Fruit fly (Drosophila melanogaster) whole organism, adult: Measurements from ENCODE around the gene CG11456.
A peak's percentile ranks its signal among the peaks of the same experiment; 100 is the strongest.

Experiments used
- CG11617 ChIP-seq: fragments of 200-800 bp; sonication (Bioruptor generic); optimal IDR thresholded peaks from 2 replicates; lab custom pipeline; 2017; ENCODE audit warnings: mild to moderate bottlenecking, missing biosample characterization, missing genetic modification reagents, missing genetic modification characterization
- CG12768 ChIP-seq: fragments of 200-800 bp; sonication (Bioruptor generic); optimal IDR thresholded peaks from 2 replicates; lab custom pipeline; 2017; ENCODE audit warnings: missing biosample characterization, missing genetic modification characterization, mild to moderate bottlenecking, moderate library complexity, missing genetic modification reagents
- CG14711 ChIP-seq: fragments of 200-800 bp; sonication (Bioruptor generic); optimal IDR thresholded peaks from 2 replicates; lab custom pipeline; 2018; ENCODE audit warnings: missing biosample characterization, mild to moderate bottlenecking, missing genetic modification characterization, moderate library complexity
- CG1620 ChIP-seq: fragments of 200-800 bp; sonication (Bioruptor generic); optimal IDR thresholded peaks from 2 replicates; lab custom pipeline; 2016; ENCODE audit warnings: missing biosample characterization, missing genetic modification characterization
- CG33017 ChIP-seq: fragments of 200-800 bp; sonication (Bioruptor generic); optimal IDR thresholded peaks from 2 replicates; lab custom pipeline; 2018; ENCODE audit warnings: missing biosample characterization, mild to moderate bottlenecking, missing genetic modification characterization, moderate library complexity
- CG5204 ChIP-seq: fragments of 200-800 bp; sonication (Bioruptor generic); optimal IDR thresholded peaks from 2 replicates; lab custom pipeline; 2016; ENCODE audit warnings: missing biosample characterization, missing genetic modification characterization
- CG7045 ChIP-seq: fragments of 200-800 bp; sonication (Bioruptor generic); optimal IDR thresholded peaks from 2 replicates; lab custom pipeline; 2017; ENCODE audit warnings: missing biosample characterization, mild to moderate bottlenecking, missing genetic modification characterization
- CG7101 ChIP-seq: fragments of 200-800 bp; sonication (Bioruptor generic); optimal IDR thresholded peaks from 2 replicates; lab custom pipeline; 2018; ENCODE audit warnings: missing biosample characterization, mild to moderate bottlenecking, missing genetic modification characterization, moderate library complexity
- Clk ChIP-seq: fragments of 200-800 bp; sonication (Bioruptor generic); optimal IDR thresholded peaks from 2 replicates; lab custom pipeline; 2017; ENCODE audit warnings: missing biosample characterization, missing genetic modification characterization
- Crg-1 ChIP-seq: fragments of 200-800 bp; sonication (Bioruptor generic); optimal IDR thresholded peaks from 2 replicates; lab custom pipeline; 2016; ENCODE audit warnings: missing biosample characterization, missing genetic modification characterization
- Hr96 ChIP-seq: fragments of 200-800 bp; sonication (Bioruptor generic); optimal IDR thresholded peaks from 2 replicates; lab custom pipeline; 2016; ENCODE audit warnings: missing biosample characterization, missing genetic modification characterization
- Mnt ChIP-seq: fragments of 200-800 bp; sonication (Bioruptor generic); optimal IDR thresholded peaks from 2 replicates; lab custom pipeline; 2016; ENCODE audit warnings: missing biosample characterization, mild to moderate bottlenecking, missing genetic modification characterization
- bab1 ChIP-seq: fragments of 200-800 bp; sonication (Bioruptor generic); optimal IDR thresholded peaks from 3 replicates; lab custom pipeline; 2019; ENCODE audit warnings: missing biosample characterization, mild to moderate bottlenecking, missing genetic modification characterization, moderate library complexity
- cic ChIP-seq: fragments of 200-800 bp; sonication (Bioruptor generic); optimal IDR thresholded peaks from 2 replicates; lab custom pipeline; 2017; ENCODE audit warnings: missing biosample characterization, mild to moderate bottlenecking, missing genetic modification characterization, moderate library complexity
- cnc ChIP-seq, 2 experiments: fragments of >200 bp; optimal IDR thresholded peaks; 2 replicates each; lab custom pipeline; 2017
- kay ChIP-seq: fragments of 200-800 bp; sonication (Bioruptor generic); peaks from one replicate; lab custom pipeline; 2016; ENCODE audit warnings: missing biosample characterization, missing genetic modification characterization, borderline replicate concordance
- ovo ChIP-seq: fragments of 200-800 bp; sonication (Bioruptor generic); optimal IDR thresholded peaks from 2 replicates; lab custom pipeline; 2016; ENCODE audit warnings: missing biosample characterization, missing genetic modification characterization
- pad ChIP-seq: fragments of 200-800 bp; sonication (Bioruptor generic); optimal IDR thresholded peaks from 3 replicates; lab custom pipeline; 2017; ENCODE audit warnings: missing biosample characterization, missing genetic modification characterization, mild to moderate bottlenecking, moderate library complexity, missing genetic modification reagents
- tj ChIP-seq: fragments of 200-800 bp; sonication (Bioruptor generic); optimal IDR thresholded peaks from 3 replicates; lab custom pipeline; 2017; ENCODE audit warnings: missing biosample characterization, mild to moderate bottlenecking, missing genetic modification characterization, moderate library complexity
- toe ChIP-seq: fragments of 200-800 bp; sonication (Bioruptor generic); optimal IDR thresholded peaks from 2 replicates; lab custom pipeline; 2016; ENCODE audit warnings: missing biosample characterization, missing genetic modification characterization

The CG11456 gene

dm6 chr3L:20837040-20837830 lies 4.6 kb upstream of the CG11456 start, which contains the start of gene CG13255:
Gene CG13255, plus strand, starts transcription at chr3L:20837488.
- TF ChIP-seq CG14711 (tag; lab: Kevin White, UChicago) (peak; percentile 20), kay (GFP tag; lab: Kevin White, UChicago) (peak; percentile 35), CG33017 (peak; percentile 63), CG7045 (GFP tag; lab: Kevin White, UChicago) (peak; percentile 63), bab1 (GFP tag; lab: Kevin White, UChicago) (no peak), cnc (optimal IDR thresholded peaks at IDR 0.05; lab: Kevin White, UChicago) (no peak), Crg-1 (GFP tag; lab: Kevin White, UChicago) (no peak), toe (GFP tag; lab: Kevin White, UChicago) (peak; percentile 56), ovo (GFP tag; lab: Kevin White, UChicago) (no peak), CG11617 (peak; percentile 86), CG5204 (GFP tag; lab: Kevin White, UChicago) (peak; percentile 75), CG12768 (GFP tag; lab: Kevin White, UChicago) (peak; percentile 68), Clk (GFP tag; lab: Kevin White, UChicago) (no peak), tj (GFP tag; lab: Kevin White, UChicago) (peak; percentile 44), cic (GFP tag; lab: Kevin White, UChicago) (no peak), pad (GFP tag; lab: Kevin White, UChicago) (peak; percentile 42), Hr96 (peak; percentile 58), CG1620 (GFP tag; lab: Kevin White, UChicago) (peak; percentile 14), CG7101 (tag; lab: Kevin White, UChicago) (peak; percentile 52), Mnt (GFP tag; lab: Kevin White, UChicago) (peak; percentile 11)

- no peak for TF ChIP-seq Crg-1 (GFP tag; lab: Kevin White, UChicago)
- TF ChIP-seq Mnt (GFP tag; lab: Kevin White, UChicago), result peak; percentile 15
- peak; percentile 16 for TF ChIP-seq cic (GFP tag; lab: Kevin White, UChicago)
- peak; percentile 71 for TF ChIP-seq CG12768 (GFP tag; lab: Kevin White, UChicago)
These were observed 3.9 kb upstream of the CG11456 start for dm6 chr3L:20837831-20838301.

dm6 chr3L:20848572-20848971 lies 6.8 kb downstream of the CG11456 start:
- TF ChIP-seq ovo (GFP tag; lab: Kevin White, UChicago) (no peak), CG33017 (no peak), CG1620 (GFP tag; lab: Kevin White, UChicago) (no peak), CG5204 (GFP tag; lab: Kevin White, UChicago) (no peak), CG12768 (GFP tag; lab: Kevin White, UChicago) (no peak), Mnt (GFP tag; lab: Kevin White, UChicago) (no peak), CG7101 (tag; lab: Kevin White, UChicago) (no peak), pad (GFP tag; lab: Kevin White, UChicago) (no peak), CG11617 (no peak), CG7045 (GFP tag; lab: Kevin White, UChicago) (no peak), Hr96 (no peak), cic (GFP tag; lab: Kevin White, UChicago) (no peak), cnc (optimal IDR thresholded peaks at IDR 0.05; lab: Kevin White, UChicago) (no peak)

dm6 chr3L:20857609-20858008 lies 15.8 kb downstream of the CG11456 start:
- TF ChIP-seq tj (GFP tag; lab: Kevin White, UChicago), result no peak
- TF ChIP-seq ovo (GFP tag; lab: Kevin White, UChicago), result no peak
- no peak for TF ChIP-seq CG33017
- no peak for TF ChIP-seq toe (GFP tag; lab: Kevin White, UChicago)
- TF ChIP-seq CG5204 (GFP tag; lab: Kevin White, UChicago), result no peak

- TF ChIP-seq Crg-1 (GFP tag; lab: Kevin White, UChicago) (no peak), CG11617 (no peak), cnc (optimal IDR thresholded peaks at IDR 0.05; lab: Kevin White, UChicago) (no peak), CG14711 (tag; lab: Kevin White, UChicago) (no peak), bab1 (GFP tag; lab: Kevin White, UChicago) (no peak)
These were observed 27.2 kb downstream of the CG11456 start for dm6 chr3L:20868995-20869394.

dm6 chr3L:20883969-20884368 lies 42.2 kb downstream of the CG11456 start:
- peak; percentile 10 for TF ChIP-seq CG5204 (GFP tag; lab: Kevin White, UChicago)
- TF ChIP-seq CG11617, result no peak
- TF ChIP-seq CG7045 (GFP tag; lab: Kevin White, UChicago), result peak; percentile 54

- TF ChIP-seq pad (GFP tag; lab: Kevin White, UChicago) (peak; percentile 76), toe (GFP tag; lab: Kevin White, UChicago) (no peak)
These were observed 43.4 kb downstream of the CG11456 start, which contains the start of gene CG32432 for dm6 chr3L:20885172-20885571. Gene CG32432, minus strand, starts transcription at chr3L:20885188.
